Worm (Caenorhabditis elegans) whole organism, L4 larva: ENCODE results near the gene F08F8.6.

ENCODE experiments used
- D1046.2 ChIP-seq: fragments of 200-800 bp; sonication (Bioruptor generic); IDR thresholded peaks from 2 replicates; pipeline ENCODE4 v1.3.6; 2022; ENCODE audit warnings: missing genetic modification characterization, missing compliant biosample characterization
- F10B5.3 ChIP-seq: sonication (generic microtip); optimal IDR thresholded peaks from 2 replicates; lab custom pipeline; 2016; ENCODE audit warnings: mild to moderate bottlenecking, missing genetic modification characterization, missing compliant biosample characterization
- T20F7.1 ChIP-seq: fragments of 200-800 bp; sonication (Bioruptor generic); optimal IDR thresholded peaks from 2 replicates; lab custom pipeline; 2018; ENCODE audit warnings: mild to moderate bottlenecking, missing genetic modification characterization, missing compliant biosample characterization
- T26A8.4 ChIP-seq: fragments of 200-800 bp; sonication (Bioruptor generic); IDR thresholded peaks from 2 replicates; pipeline ENCODE4 v1.3.6; 2022; ENCODE audit warnings: missing genetic modification characterization, missing compliant biosample characterization
- Y5F2A.4 ChIP-seq: fragments of 200-800 bp; sonication (Bioruptor generic); optimal IDR thresholded peaks from 2 replicates; lab custom pipeline; 2018; ENCODE audit warnings: mild to moderate bottlenecking, missing genetic modification characterization, missing compliant biosample characterization
- Y75B8A.6 ChIP-seq: fragments of 200-800 bp; sonication (Bioruptor generic); IDR thresholded peaks from 2 replicates; pipeline ENCODE4 v1.3.6; 2022; ENCODE audit warnings: missing genetic modification reagents, missing genetic modification characterization, missing compliant biosample characterization
- aly-2 ChIP-seq: sonication (generic microtip); optimal IDR thresholded peaks from 2 replicates; lab custom pipeline; 2018; ENCODE audit warnings: missing biosample characterization, missing genetic modification characterization
- attf-4 ChIP-seq: sonication (generic microtip); optimal IDR thresholded peaks from 3 replicates; lab custom pipeline; 2017; ENCODE audit warnings: missing biosample characterization, missing genetic modification characterization
- ceh-20 ChIP-seq: fragments of 200-800 bp; sonication (Bioruptor generic); IDR thresholded peaks from 2 replicates; pipeline ENCODE4 v1.3.6; 2022; ENCODE audit warnings: missing genetic modification reagents, missing genetic modification characterization, missing compliant biosample characterization
- ceh-82 ChIP-seq: sonication (generic microtip); optimal IDR thresholded peaks from 2 replicates; lab custom pipeline; 2017; ENCODE audit warnings: missing biosample characterization, missing genetic modification characterization
- cey-2 ChIP-seq: sonication (generic microtip); optimal IDR thresholded peaks from 3 replicates; lab custom pipeline; 2017; ENCODE audit warnings: missing genetic modification characterization, mild to moderate bottlenecking, missing compliant biosample characterization, antibody characterized with exemption, borderline replicate concordance; ENCODE audit not compliant: insufficient read depth
- daf-12 ChIP-seq: fragments of 150-350 bp; optimal IDR thresholded peaks from 2 replicates; lab custom pipeline; 2014; ENCODE audit warnings: missing biosample characterization, missing genetic modification reagents, missing genetic modification characterization
- daf-16 ChIP-seq, 3 experiments: sonication (generic microtip); optimal IDR thresholded peaks; 2 replicates each; lab custom pipeline; 2016 to 2017; ENCODE audit warnings: missing genetic modification characterization in 3 of 3, missing genetic modification reagents in 3 of 3, mild to moderate bottlenecking in 2 of 3, missing compliant biosample characterization in 2 of 3, missing biosample characterization in 1 of 3, moderate library complexity in 1 of 3
- daf-19 ChIP-seq: fragments of 200-800 bp; sonication (Bioruptor generic); conservative IDR thresholded peaks from 2 replicates; pipeline ENCODE4 v1.3.6; 2022; ENCODE audit warnings: missing genetic modification characterization, missing compliant biosample characterization
- dpl-1 ChIP-seq: fragments of 150-350 bp; optimal IDR thresholded peaks from 2 replicates; lab custom pipeline; 2014; ENCODE audit warnings: missing biosample characterization, missing genetic modification reagents, missing genetic modification characterization
- dve-1 ChIP-seq: sonication (generic microtip); optimal IDR thresholded peaks from 2 replicates; lab custom pipeline; 2017; ENCODE audit warnings: antibody characterized with exemption, mild to moderate bottlenecking, missing genetic modification characterization, missing compliant biosample characterization; ENCODE audit not compliant: insufficient read depth
- egl-27 ChIP-seq: sonication (generic microtip); optimal IDR thresholded peaks from 3 replicates; lab custom pipeline; 2017; ENCODE audit warnings: missing biosample characterization, missing genetic modification reagents, missing genetic modification characterization
- fkh-10 ChIP-seq: fragments of 150-350 bp; optimal IDR thresholded peaks from 2 replicates; lab custom pipeline; 2014; ENCODE audit warnings: missing biosample characterization, missing genetic modification reagents, missing genetic modification characterization
- fos-1 ChIP-seq: fragments of 150-350 bp; optimal IDR thresholded peaks from 2 replicates; lab custom pipeline; 2014; ENCODE audit warnings: missing biosample characterization, missing genetic modification characterization
- gei-8 ChIP-seq: fragments of 200-800 bp; sonication (Bioruptor generic); optimal IDR thresholded peaks from 2 replicates; lab custom pipeline; 2018; ENCODE audit warnings: mild to moderate bottlenecking, missing genetic modification characterization, missing compliant biosample characterization
- hif-1 ChIP-seq, 2 experiments: sonication (generic microtip); optimal IDR thresholded peaks; 2 replicates each; lab custom pipeline; 2016 to 2017; ENCODE audit warnings: missing compliant biosample characterization in 2 of 2, missing genetic modification characterization in 2 of 2, missing genetic modification reagents in 2 of 2, missing genotype in 2 of 2, mild to moderate bottlenecking in 1 of 2
- hlh-30 ChIP-seq: sonication (generic microtip); optimal IDR thresholded peaks from 2 replicates; lab custom pipeline; 2017; ENCODE audit warnings: antibody characterized with exemption, mild to moderate bottlenecking, missing genetic modification characterization, missing compliant biosample characterization; ENCODE audit not compliant: insufficient read depth
- lim-7 ChIP-seq: fragments of 200-800 bp; sonication (Bioruptor generic); IDR thresholded peaks from 2 replicates; pipeline ENCODE4 v1.3.6; 2022; ENCODE audit warnings: missing genetic modification characterization, missing compliant biosample characterization
- lin-13 ChIP-seq: fragments of 150-350 bp; optimal IDR thresholded peaks from 2 replicates; lab custom pipeline; 2014; ENCODE audit warnings: missing biosample characterization, missing genetic modification reagents, missing genetic modification characterization
- lin-15B ChIP-seq: fragments of 150-350 bp; sonication (generic microtip); optimal IDR thresholded peaks from 3 replicates; lab custom pipeline; 2014; ENCODE audit warnings: missing biosample characterization, missing genetic modification characterization
- lin-39 ChIP-seq: fragments of 150-350 bp; optimal IDR thresholded peaks from 2 replicates; lab custom pipeline; 2014; ENCODE audit warnings: missing biosample characterization, missing genetic modification reagents, missing genetic modification characterization
- lir-3 ChIP-seq: sonication (generic microtip); optimal IDR thresholded peaks from 2 replicates; lab custom pipeline; 2016; ENCODE audit warnings: mild to moderate bottlenecking, missing genetic modification characterization, missing compliant biosample characterization
- madf-9 ChIP-seq: fragments of 200-800 bp; sonication (Bioruptor generic); conservative IDR thresholded peaks from 2 replicates; pipeline ENCODE4 v1.3.6; 2022; ENCODE audit warnings: missing genetic modification reagents, missing genetic modification characterization, missing compliant biosample characterization
- mdt-29 ChIP-seq: fragments of 200-800 bp; sonication (Bioruptor generic); IDR thresholded peaks from 2 replicates; pipeline ENCODE4 v1.3.6; 2022; ENCODE audit warnings: missing genetic modification reagents, missing genetic modification characterization, missing compliant biosample characterization
- mep-1 ChIP-seq: fragments of 150-350 bp; sonication (generic microtip); optimal IDR thresholded peaks from 3 replicates; lab custom pipeline; 2014; ENCODE audit warnings: missing biosample characterization, missing genetic modification characterization
- mes-2 ChIP-seq: sonication (generic microtip); optimal IDR thresholded peaks from 2 replicates; lab custom pipeline; 2016; ENCODE audit warnings: missing genotype, mild to moderate bottlenecking, missing genetic modification characterization, missing compliant biosample characterization; ENCODE audit not compliant: poor library complexity, severe bottlenecking
- mxl-2 ChIP-seq: fragments of 200-800 bp; sonication (Bioruptor generic); conservative IDR thresholded peaks from 2 replicates; pipeline ENCODE4 v1.3.6; 2022; ENCODE audit warnings: missing genetic modification reagents, missing genetic modification characterization, missing compliant biosample characterization
- nhr-10 ChIP-seq: fragments of 150-350 bp; optimal IDR thresholded peaks from 2 replicates; lab custom pipeline; 2014; ENCODE audit warnings: missing biosample characterization, missing genetic modification characterization
- nhr-11 ChIP-seq: fragments of 150-350 bp; optimal IDR thresholded peaks from 2 replicates; lab custom pipeline; 2014; ENCODE audit warnings: missing biosample characterization, missing genetic modification characterization
- nhr-237 ChIP-seq: sonication (generic microtip); optimal IDR thresholded peaks from 2 replicates; lab custom pipeline; 2017; ENCODE audit warnings: missing biosample characterization, missing genetic modification characterization
- nhr-25 ChIP-seq: sonication (generic microtip); optimal IDR thresholded peaks from 2 replicates; lab custom pipeline; 2017; ENCODE audit warnings: missing genetic modification characterization, mild to moderate bottlenecking, missing compliant biosample characterization, antibody characterized with exemption, moderate library complexity, borderline replicate concordance; ENCODE audit not compliant: insufficient read depth
- nhr-41 ChIP-seq: fragments of 200-800 bp; sonication (Bioruptor generic); IDR thresholded peaks from 2 replicates; pipeline ENCODE4 v1.3.6; 2022; ENCODE audit warnings: missing genetic modification reagents, missing genetic modification characterization, missing compliant biosample characterization
- nhr-42 ChIP-seq: fragments of 200-800 bp; sonication (Bioruptor generic); IDR thresholded peaks from 2 replicates; pipeline ENCODE4 v1.3.6; 2022; ENCODE audit warnings: missing genetic modification characterization, missing compliant biosample characterization
- nhr-48 ChIP-seq: sonication (generic microtip); optimal IDR thresholded peaks from 2 replicates; lab custom pipeline; 2016; ENCODE audit warnings: mild to moderate bottlenecking, missing genetic modification characterization, missing compliant biosample characterization
- pha-4 ChIP-seq, 2 experiments: fragments of 150-350 bp in 1 of 2; fragments of 200-800 bp in 1 of 2; sonication (Bioruptor generic) in 1 of 2; IDR thresholded peaks in 1 of 2; optimal IDR thresholded peaks in 1 of 2; 2 replicates each; pipeline versions ENCODE4 v1.3.6 to Lab custom; 2014 to 2022; ENCODE audit warnings: missing genetic modification characterization in 2 of 2, missing genetic modification reagents in 2 of 2, missing biosample characterization in 1 of 2, missing compliant biosample characterization in 1 of 2
- php-3 ChIP-seq: fragments of 200-800 bp; sonication (Bioruptor generic); IDR thresholded peaks from 2 replicates; pipeline ENCODE4 v1.3.6; 2022; ENCODE audit warnings: missing genetic modification reagents, missing genetic modification characterization, missing compliant biosample characterization
- rbr-2 ChIP-seq: sonication (generic microtip); optimal IDR thresholded peaks from 2 replicates; lab custom pipeline; 2016; ENCODE audit warnings: missing genotype, missing genetic modification characterization, missing compliant biosample characterization
- skn-1 ChIP-seq: fragments of 150-350 bp; optimal IDR thresholded peaks from 2 replicates; lab custom pipeline; 2014; ENCODE audit warnings: missing biosample characterization, missing genetic modification characterization
- snpc-4 ChIP-seq: fragments of 150-350 bp; optimal IDR thresholded peaks from 2 replicates; lab custom pipeline; 2014; ENCODE audit warnings: missing biosample characterization, missing genetic modification characterization
- tra-1 ChIP-seq: fragments of 200-800 bp; sonication (Bioruptor generic); IDR thresholded peaks from 2 replicates; pipeline ENCODE4 v1.3.6; 2022; ENCODE audit warnings: missing genetic modification reagents, missing genetic modification characterization, missing compliant biosample characterization
- unc-130 ChIP-seq: sonication (generic microtip); optimal IDR thresholded peaks from 2 replicates; lab custom pipeline; 2016; ENCODE audit warnings: missing genetic modification reagents, missing genetic modification characterization, missing compliant biosample characterization
- unc-62 ChIP-seq, 3 experiments: fragments of 150-350 bp in 1 of 3; sonication (generic microtip); optimal IDR thresholded peaks in 2 of 3; peaks in 1 of 3; 1 replicate in 1 of 3; 2 replicates in 2 of 3; lab custom pipeline; 2014 to 2017; ENCODE audit warnings: missing biosample characterization in 3 of 3, missing genetic modification characterization in 3 of 3, missing genetic modification reagents in 3 of 3, missing genotype in 1 of 3
- zip-2 ChIP-seq: fragments of 150-350 bp; optimal IDR thresholded peaks from 2 replicates; lab custom pipeline; 2014; ENCODE audit warnings: missing biosample characterization, missing genetic modification characterization
- ztf-11 ChIP-seq: fragments of 150-350 bp; optimal IDR thresholded peaks from 2 replicates; lab custom pipeline; 2014; ENCODE audit warnings: missing biosample characterization, missing genetic modification characterization

The F08F8.6 gene

DNA sequence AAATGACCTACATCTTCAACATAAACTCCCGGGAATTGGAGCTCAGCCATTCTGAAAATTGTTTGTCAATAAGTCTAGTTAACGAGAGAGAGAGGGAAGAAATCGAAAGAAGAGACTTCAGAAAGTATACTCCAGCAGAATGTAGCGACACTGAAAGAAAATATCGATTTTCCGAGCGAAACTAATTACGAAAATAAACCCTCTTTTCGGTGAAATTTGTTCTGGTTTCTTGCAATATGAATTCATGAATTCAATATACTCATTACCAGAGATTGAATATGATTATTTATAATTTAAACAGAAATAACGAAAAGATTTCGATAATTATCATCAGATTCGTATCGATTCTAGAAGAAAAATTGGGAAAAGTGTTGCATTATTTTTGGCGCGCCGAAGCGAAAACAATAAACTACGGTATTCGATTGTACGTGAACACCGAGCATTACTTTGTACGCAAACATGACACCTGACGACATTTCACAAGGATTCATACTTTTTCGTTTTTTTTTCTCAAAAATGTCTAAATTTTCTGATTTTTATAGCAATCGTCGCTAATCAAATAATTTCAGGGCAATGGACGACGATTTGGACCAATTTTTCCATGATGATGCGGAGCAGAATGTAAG is 38.2 kb downstream of the F08F8.6 start, which contains the start of the genes hmg-4 and T20B12.3 (continued):
- TF ChIP-seq mes-2 (tag; lab: Kevin White, UChicago), result peak; percentile 62
- no peak for TF ChIP-seq daf-19 (GFP tag; lab: Robert Waterston, UW)
- no peak for TF ChIP-seq lin-39 (tag; lab: Kevin White, UChicago)
- no peak for TF ChIP-seq nhr-237
- TF ChIP-seq dpl-1 (GFP tag; lab: Kevin White, UChicago), result peak; percentile 61
- no peak for TF ChIP-seq daf-16 (GFP tag; optimal IDR thresholded peaks at IDR 0.05; lab: Kevin White, UChicago)
- TF ChIP-seq daf-16 (tag; optimal IDR thresholded peaks at IDR 0.05; lab: Kevin White, UChicago), result peak; percentile 36
- no peak for TF ChIP-seq T26A8.4 (GFP tag; lab: Robert Waterston, UW)
- no peak for TF ChIP-seq aly-2 (tag; lab: Kevin White, UChicago)
- TF ChIP-seq fos-1 (tag; lab: Kevin White, UChicago), result no peak
- TF ChIP-seq lin-15B, result no peak
- no peak for TF ChIP-seq Y5F2A.4 (GFP tag; lab: Kevin White, UChicago)
- TF ChIP-seq hlh-30 (tag; lab: Kevin White, UChicago), result peak; percentile 51
- TF ChIP-seq cey-2 (tag; lab: Kevin White, UChicago), result no peak
- no peak for TF ChIP-seq lir-3
- TF ChIP-seq dve-1 (tag; lab: Kevin White, UChicago), result peak; percentile 15
- TF ChIP-seq snpc-4 (tag; lab: Kevin White, UChicago), result no peak
- TF ChIP-seq nhr-11 (tag; lab: Kevin White, UChicago), result no peak
- no peak for TF ChIP-seq tra-1 (GFP tag; lab: Robert Waterston, UW)
- no peak for TF ChIP-seq ceh-82 (tag; lab: Kevin White, UChicago)
- TF ChIP-seq ztf-11, result no peak
- no peak for TF ChIP-seq nhr-42 (GFP tag; lab: Robert Waterston, UW)
- no peak for TF ChIP-seq attf-4 (tag; lab: Kevin White, UChicago)
- no peak for TF ChIP-seq pha-4 (GFP tag; IDR thresholded peaks at IDR 0.05; lab: Robert Waterston, UW)
- TF ChIP-seq pha-4 (tag; optimal IDR thresholded peaks at IDR 0.05; lab: Kevin White, UChicago), result no peak
- no peak for TF ChIP-seq F10B5.3 (tag; lab: Kevin White, UChicago)
- no peak for TF ChIP-seq lim-7 (GFP tag; lab: Robert Waterston, UW)
- TF ChIP-seq php-3, result no peak
- TF ChIP-seq madf-9, result no peak
- TF ChIP-seq mxl-2 (GFP tag; lab: Robert Waterston, UW), result no peak
- peak; percentile 34 for TF ChIP-seq mep-1 (tag; lab: Kevin White, UChicago)
- no peak for TF ChIP-seq D1046.2
- TF ChIP-seq egl-27 (tag; lab: Kevin White, UChicago), result no peak
- TF ChIP-seq unc-130 (GFP tag; lab: Kevin White, UChicago), result peak; percentile 34
- TF ChIP-seq T20F7.1 (GFP tag; lab: Kevin White, UChicago), result peak; percentile 44
- TF ChIP-seq zip-2, result no peak
- no peak for TF ChIP-seq nhr-10 (tag; lab: Kevin White, UChicago)
- TF ChIP-seq daf-12, result no peak
- TF ChIP-seq nhr-41 (GFP tag; lab: Robert Waterston, UW), result no peak
- TF ChIP-seq fkh-10 (GFP tag; lab: Kevin White, UChicago), result no peak
- no peak for TF ChIP-seq Y75B8A.6 (GFP tag; lab: Robert Waterston, UW)
- TF ChIP-seq nhr-48 (tag; lab: Kevin White, UChicago), result no peak
- no peak for TF ChIP-seq nhr-25 (tag; lab: Kevin White, UChicago)
- TF ChIP-seq mdt-29 (GFP tag; lab: Robert Waterston, UW), result no peak
- no peak for TF ChIP-seq skn-1 (tag; lab: Kevin White, UChicago)
- TF ChIP-seq unc-62 (GFP tag; optimal IDR thresholded peaks at IDR 0.05 in 1 of 2; lab: Kevin White, UChicago), result no peak
- no peak for TF ChIP-seq unc-62 (tag; optimal IDR thresholded peaks at IDR 0.05; lab: Kevin White, UChicago)
- peak; percentile 11 for TF ChIP-seq rbr-2 (tag; lab: Kevin White, UChicago)
- no peak for TF ChIP-seq lin-13
- no peak for TF ChIP-seq hif-1 (tag; optimal IDR thresholded peaks at IDR 0.05; lab: Kevin White, UChicago)
- no peak for TF ChIP-seq ceh-20 (GFP tag; lab: Robert Waterston, UW)
- no peak for TF ChIP-seq gei-8
